Worm (Caenorhabditis elegans): ENCODE results near the gene fbxa-63.

- no peak for TF ChIP-seq fkh-10 (GFP tag; optimal IDR thresholded peaks at IDR 0.05)
- TF ChIP-seq T23F11.4 (GFP tag; optimal IDR thresholded peaks at IDR 0.05), result no peak
- TF ChIP-seq eyg-1 (tag; optimal IDR thresholded peaks at IDR 0.05), result no peak
- TF ChIP-seq ceh-48 (tag; optimal IDR thresholded peaks at IDR 0.05), result no peak
Measured at ce11 chrIII:1248335-1248734, 5.0 kb downstream of the fbxa-63 start.
